Fruit fly (Drosophila melanogaster) whole organism, adult: Measurements from ENCODE around the gene CG1316.

Experiments used
- CG11617 ChIP-seq: fragments of 200-800 bp; sonication (Bioruptor generic); optimal IDR thresholded peaks from 2 replicates; lab custom pipeline; 2017; ENCODE audit warnings: mild to moderate bottlenecking, missing biosample characterization, missing genetic modification reagents, missing genetic modification characterization
- CG7045 ChIP-seq: fragments of 200-800 bp; sonication (Bioruptor generic); optimal IDR thresholded peaks from 2 replicates; lab custom pipeline; 2017; ENCODE audit warnings: missing biosample characterization, mild to moderate bottlenecking, missing genetic modification characterization
- Hr96 ChIP-seq: fragments of 200-800 bp; sonication (Bioruptor generic); optimal IDR thresholded peaks from 2 replicates; lab custom pipeline; 2016; ENCODE audit warnings: missing biosample characterization, missing genetic modification characterization
- Mnt ChIP-seq: fragments of 200-800 bp; sonication (Bioruptor generic); optimal IDR thresholded peaks from 2 replicates; lab custom pipeline; 2016; ENCODE audit warnings: missing biosample characterization, mild to moderate bottlenecking, missing genetic modification characterization
- tj ChIP-seq: fragments of 200-800 bp; sonication (Bioruptor generic); optimal IDR thresholded peaks from 3 replicates; lab custom pipeline; 2017; ENCODE audit warnings: missing biosample characterization, mild to moderate bottlenecking, missing genetic modification characterization, moderate library complexity

dm6 chr3L:4318677-4319580 lies 35.3 kb downstream of the CG1316 start, which contains the start of gene PMP34:
- peak; percentile 1 for TF ChIP-seq Hr96 (GFP tag; lab: Kevin White, UChicago)
- TF ChIP-seq CG11617 (GFP tag; lab: Kevin White, UChicago): peak; percentile 8
- TF ChIP-seq tj (GFP tag; lab: Kevin White, UChicago): no peak
- TF ChIP-seq Mnt (GFP tag; lab: Kevin White, UChicago): peak; percentile 29
- TF ChIP-seq CG7045: no peak
